Worm (Caenorhabditis elegans) whole organism, L4 larva: ENCODE data around the gene fmo-4.

Source experiments
- ama-1 ChIP-seq: fragments of 150-350 bp; optimal IDR thresholded peaks from 2 replicates; lab custom pipeline; 2014; ENCODE audit warnings: inconsistent platforms, mixed read lengths
- fkh-10 ChIP-seq: fragments of 150-350 bp; optimal IDR thresholded peaks from 2 replicates; lab custom pipeline; 2014; ENCODE audit warnings: missing biosample characterization, missing genetic modification reagents, missing genetic modification characterization
- lin-39 ChIP-seq: fragments of 150-350 bp; optimal IDR thresholded peaks from 2 replicates; lab custom pipeline; 2014; ENCODE audit warnings: missing biosample characterization, missing genetic modification reagents, missing genetic modification characterization
- mdl-1 ChIP-seq, 2 experiments: fragments of 150-350 bp in 1 of 2; sonication (generic microtip) in 1 of 2; optimal IDR thresholded peaks; 2 replicates each; lab custom pipeline; 2014 to 2017; ENCODE audit warnings: missing biosample characterization in 2 of 2, missing genetic modification characterization in 2 of 2
- nhr-10 ChIP-seq: fragments of 150-350 bp; optimal IDR thresholded peaks from 2 replicates; lab custom pipeline; 2014; ENCODE audit warnings: missing biosample characterization, missing genetic modification characterization
- nhr-102 ChIP-seq: sonication (generic microtip); optimal IDR thresholded peaks from 2 replicates; lab custom pipeline; 2016; ENCODE audit warnings: mild to moderate bottlenecking, missing genetic modification characterization, moderate library complexity, missing compliant biosample characterization

DNA sequence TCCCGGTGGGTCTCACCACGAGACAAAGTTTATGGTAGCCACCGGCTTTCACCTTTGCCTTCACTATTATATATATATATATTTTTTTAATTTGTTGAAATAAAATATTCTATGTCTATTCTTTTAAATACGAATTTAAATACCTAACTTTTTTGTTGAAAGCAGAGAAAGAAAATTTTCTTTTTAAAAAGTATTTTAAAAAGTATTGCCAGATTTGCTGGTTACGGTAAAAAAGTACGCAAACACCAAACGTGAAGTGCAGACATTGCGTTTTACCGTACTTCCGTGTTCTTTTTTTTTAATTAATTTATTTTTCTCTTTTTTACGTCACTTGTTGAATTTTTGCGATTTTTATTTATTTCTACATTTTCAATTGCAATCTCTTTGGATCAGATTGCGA is 46.5 kb downstream of the fmo-4 start, which contains the start of gene C56A3.8:
- TF ChIP-seq nhr-10 (tag; lab: Kevin White, UChicago): no peak
- TF ChIP-seq lin-39 (tag; lab: Kevin White, UChicago): no peak
- TF ChIP-seq mdl-1 (tag; optimal IDR thresholded peaks at IDR 0.05; lab: Kevin White, UChicago): no peak
- TF ChIP-seq ama-1: no peak
- no peak for TF ChIP-seq nhr-102 (tag; lab: Kevin White, UChicago)
- no peak for TF ChIP-seq fkh-10
